Worm (Caenorhabditis elegans) whole organism, L3 larva: Measurements from ENCODE around the gene dpy-22.

Source experiments
- aly-2 ChIP-seq: fragments of 150-350 bp; optimal IDR thresholded peaks from 2 replicates; lab custom pipeline; 2014; ENCODE audit warnings: missing biosample characterization, missing genetic modification characterization
- ceh-82 ChIP-seq: fragments of 150-350 bp; optimal IDR thresholded peaks from 2 replicates; lab custom pipeline; 2014; ENCODE audit warnings: missing biosample characterization, missing genetic modification characterization
- elt-2 ChIP-seq: sonication (generic microtip); optimal IDR thresholded peaks from 2 replicates; lab custom pipeline; 2016; ENCODE audit warnings: missing genetic modification reagents, mild to moderate bottlenecking, missing genetic modification characterization, missing compliant biosample characterization
- fkh-10 ChIP-seq: sonication (generic microtip); optimal IDR thresholded peaks from 2 replicates; lab custom pipeline; 2017; ENCODE audit warnings: missing biosample characterization, missing genetic modification reagents, missing genetic modification characterization
- mml-1 ChIP-seq: fragments of 150-350 bp; sonication (generic microtip); optimal IDR thresholded peaks from 3 replicates; lab custom pipeline; 2014; ENCODE audit warnings: missing biosample characterization, missing genetic modification characterization
- nhr-11 ChIP-seq: fragments of 150-350 bp; optimal IDR thresholded peaks from 2 replicates; lab custom pipeline; 2014; ENCODE audit warnings: missing biosample characterization, missing genetic modification characterization
- nhr-23 ChIP-seq: fragments of 150-350 bp; optimal IDR thresholded peaks from 2 replicates; lab custom pipeline; 2014; ENCODE audit warnings: missing biosample characterization, missing genetic modification reagents, missing genetic modification characterization
- nhr-43 ChIP-seq: sonication (generic microtip); optimal IDR thresholded peaks from 2 replicates; lab custom pipeline; 2016; ENCODE audit warnings: mild to moderate bottlenecking, missing genetic modification characterization, missing compliant biosample characterization; ENCODE audit not compliant: poor library complexity, severe bottlenecking
- pha-4 ChIP-seq: fragments of 150-350 bp; optimal IDR thresholded peaks from 2 replicates; lab custom pipeline; 2014; ENCODE audit warnings: missing biosample characterization, missing genetic modification reagents, missing genetic modification characterization
- skn-1 ChIP-seq: fragments of 150-350 bp; optimal IDR thresholded peaks from 2 replicates; lab custom pipeline; 2014; ENCODE audit warnings: missing biosample characterization, missing genetic modification characterization
- snpc-4 ChIP-seq: fragments of 150-350 bp; optimal IDR thresholded peaks from 2 replicates; lab custom pipeline; 2014; ENCODE audit warnings: missing biosample characterization, missing genetic modification characterization
- zag-1 ChIP-seq: fragments of 150-350 bp; optimal IDR thresholded peaks from 2 replicates; lab custom pipeline; 2014; ENCODE audit warnings: missing biosample characterization, missing genetic modification characterization
- ztf-4 ChIP-seq: fragments of 150-350 bp; optimal IDR thresholded peaks from 2 replicates; lab custom pipeline; 2014; ENCODE audit warnings: missing biosample characterization, missing genetic modification characterization

ce11 chrX:9777481-9777880, 44.6 kb downstream of the dpy-22 start, which contains the start of gene T09B9.5:
- TF ChIP-seq ztf-4 (tag; lab: Kevin White, UChicago), result no peak
- no peak for TF ChIP-seq snpc-4 (tag; lab: Kevin White, UChicago)
- TF ChIP-seq skn-1 (tag; lab: Kevin White, UChicago), result no peak
- no peak for TF ChIP-seq nhr-11
- TF ChIP-seq nhr-43 (tag; lab: Kevin White, UChicago), result no peak
- TF ChIP-seq nhr-23 (tag; lab: Kevin White, UChicago), result no peak
- no peak for TF ChIP-seq zag-1 (tag; lab: Kevin White, UChicago)
- no peak for TF ChIP-seq fkh-10 (GFP tag; lab: Kevin White, UChicago)
- no peak for TF ChIP-seq mml-1 (tag; lab: Kevin White, UChicago)
- TF ChIP-seq ceh-82 (tag; lab: Kevin White, UChicago), result no peak
- no peak for TF ChIP-seq aly-2
- no peak for TF ChIP-seq elt-2 (tag; lab: Kevin White, UChicago)
- TF ChIP-seq pha-4 (tag; lab: Kevin White, UChicago), result no peak
